Fruit fly (Drosophila melanogaster) whole organism, adult: Measurements from ENCODE around the gene CG42779.

ENCODE experiments used
- CG11617 ChIP-seq: fragments of 200-800 bp; sonication (Bioruptor generic); optimal IDR thresholded peaks from 2 replicates; lab custom pipeline; 2017; ENCODE audit warnings: mild to moderate bottlenecking, missing biosample characterization, missing genetic modification reagents, missing genetic modification characterization
- CG12768 ChIP-seq: fragments of 200-800 bp; sonication (Bioruptor generic); optimal IDR thresholded peaks from 2 replicates; lab custom pipeline; 2017; ENCODE audit warnings: missing biosample characterization, missing genetic modification characterization, mild to moderate bottlenecking, moderate library complexity, missing genetic modification reagents
- CG14711 ChIP-seq: fragments of 200-800 bp; sonication (Bioruptor generic); optimal IDR thresholded peaks from 2 replicates; lab custom pipeline; 2018; ENCODE audit warnings: missing biosample characterization, mild to moderate bottlenecking, missing genetic modification characterization, moderate library complexity
- CG1620 ChIP-seq: fragments of 200-800 bp; sonication (Bioruptor generic); optimal IDR thresholded peaks from 2 replicates; lab custom pipeline; 2016; ENCODE audit warnings: missing biosample characterization, missing genetic modification characterization
- CG33017 ChIP-seq: fragments of 200-800 bp; sonication (Bioruptor generic); optimal IDR thresholded peaks from 2 replicates; lab custom pipeline; 2018; ENCODE audit warnings: missing biosample characterization, mild to moderate bottlenecking, missing genetic modification characterization, moderate library complexity
- CG5204 ChIP-seq: fragments of 200-800 bp; sonication (Bioruptor generic); optimal IDR thresholded peaks from 2 replicates; lab custom pipeline; 2016; ENCODE audit warnings: missing biosample characterization, missing genetic modification characterization
- CG7045 ChIP-seq: fragments of 200-800 bp; sonication (Bioruptor generic); optimal IDR thresholded peaks from 2 replicates; lab custom pipeline; 2017; ENCODE audit warnings: missing biosample characterization, mild to moderate bottlenecking, missing genetic modification characterization
- CG7101 ChIP-seq: fragments of 200-800 bp; sonication (Bioruptor generic); optimal IDR thresholded peaks from 2 replicates; lab custom pipeline; 2018; ENCODE audit warnings: missing biosample characterization, mild to moderate bottlenecking, missing genetic modification characterization, moderate library complexity
- Clk ChIP-seq: fragments of 200-800 bp; sonication (Bioruptor generic); optimal IDR thresholded peaks from 2 replicates; lab custom pipeline; 2017; ENCODE audit warnings: missing biosample characterization, missing genetic modification characterization
- Crg-1 ChIP-seq: fragments of 200-800 bp; sonication (Bioruptor generic); optimal IDR thresholded peaks from 2 replicates; lab custom pipeline; 2016; ENCODE audit warnings: missing biosample characterization, missing genetic modification characterization
- Hr96 ChIP-seq: fragments of 200-800 bp; sonication (Bioruptor generic); optimal IDR thresholded peaks from 2 replicates; lab custom pipeline; 2016; ENCODE audit warnings: missing biosample characterization, missing genetic modification characterization
- Mnt ChIP-seq: fragments of 200-800 bp; sonication (Bioruptor generic); optimal IDR thresholded peaks from 2 replicates; lab custom pipeline; 2016; ENCODE audit warnings: missing biosample characterization, mild to moderate bottlenecking, missing genetic modification characterization
- bab1 ChIP-seq: fragments of 200-800 bp; sonication (Bioruptor generic); optimal IDR thresholded peaks from 3 replicates; lab custom pipeline; 2019; ENCODE audit warnings: missing biosample characterization, mild to moderate bottlenecking, missing genetic modification characterization, moderate library complexity
- cic ChIP-seq: fragments of 200-800 bp; sonication (Bioruptor generic); optimal IDR thresholded peaks from 2 replicates; lab custom pipeline; 2017; ENCODE audit warnings: missing biosample characterization, mild to moderate bottlenecking, missing genetic modification characterization, moderate library complexity
- cnc ChIP-seq, 2 experiments: fragments of >200 bp; optimal IDR thresholded peaks; 2 replicates each; lab custom pipeline; 2017
- kay ChIP-seq: fragments of 200-800 bp; sonication (Bioruptor generic); peaks from one replicate; lab custom pipeline; 2016; ENCODE audit warnings: missing biosample characterization, missing genetic modification characterization, borderline replicate concordance
- ovo ChIP-seq: fragments of 200-800 bp; sonication (Bioruptor generic); optimal IDR thresholded peaks from 2 replicates; lab custom pipeline; 2016; ENCODE audit warnings: missing biosample characterization, missing genetic modification characterization
- pad ChIP-seq: fragments of 200-800 bp; sonication (Bioruptor generic); optimal IDR thresholded peaks from 3 replicates; lab custom pipeline; 2017; ENCODE audit warnings: missing biosample characterization, missing genetic modification characterization, mild to moderate bottlenecking, moderate library complexity, missing genetic modification reagents
- tj ChIP-seq: fragments of 200-800 bp; sonication (Bioruptor generic); optimal IDR thresholded peaks from 3 replicates; lab custom pipeline; 2017; ENCODE audit warnings: missing biosample characterization, mild to moderate bottlenecking, missing genetic modification characterization, moderate library complexity
- toe ChIP-seq: fragments of 200-800 bp; sonication (Bioruptor generic); optimal IDR thresholded peaks from 2 replicates; lab custom pipeline; 2016; ENCODE audit warnings: missing biosample characterization, missing genetic modification characterization

Gene CG42779

DNA sequence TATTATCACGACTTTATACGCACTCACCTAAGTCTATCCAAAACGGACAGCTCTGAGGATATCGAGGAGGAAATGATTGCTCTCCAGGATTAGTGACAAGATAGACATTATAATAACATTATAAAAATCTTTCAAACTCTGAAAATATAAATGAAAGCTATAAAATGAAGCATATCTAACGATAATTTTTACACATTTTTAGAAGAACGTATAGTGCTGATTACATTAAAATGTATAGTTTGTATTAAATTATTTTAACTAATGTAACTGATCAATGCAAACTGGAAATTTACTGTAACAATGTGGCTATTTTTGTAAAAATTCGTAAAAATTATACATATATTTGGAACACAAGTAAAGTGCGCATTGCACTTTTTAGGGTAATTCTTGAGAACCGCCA, 17.3 kb downstream of the CG42779 start, which contains the start of gene CG5265:
Gene CG5265 (plus strand): TSS at position 301 of the 400 bp plus-strand sequence.
- TF ChIP-seq bab1 (GFP tag; lab: Kevin White, UChicago), result no peak
- no peak for TF ChIP-seq CG5204 (GFP tag; lab: Kevin White, UChicago)
- TF ChIP-seq CG1620 (GFP tag; lab: Kevin White, UChicago), result no peak
- no peak for TF ChIP-seq CG7045 (GFP tag; lab: Kevin White, UChicago)

- TF ChIP-seq CG11617 (GFP tag; lab: Kevin White, UChicago) (no peak), CG33017 (tag; lab: Kevin White, UChicago) (no peak), CG1620 (GFP tag; lab: Kevin White, UChicago) (no peak), CG12768 (GFP tag; lab: Kevin White, UChicago) (no peak), Clk (GFP tag; lab: Kevin White, UChicago) (no peak), toe (no peak), bab1 (GFP tag; lab: Kevin White, UChicago) (no peak), Hr96 (no peak), tj (no peak), cic (no peak), ovo (GFP tag; lab: Kevin White, UChicago) (no peak)
These were observed 20.9 kb downstream of the CG42779 start, which contains the start of gene TwdlW for dm6 chr3R:17142304-17142703. Gene TwdlW, minus strand, starts transcription at chr3R:17142404.

DNA sequence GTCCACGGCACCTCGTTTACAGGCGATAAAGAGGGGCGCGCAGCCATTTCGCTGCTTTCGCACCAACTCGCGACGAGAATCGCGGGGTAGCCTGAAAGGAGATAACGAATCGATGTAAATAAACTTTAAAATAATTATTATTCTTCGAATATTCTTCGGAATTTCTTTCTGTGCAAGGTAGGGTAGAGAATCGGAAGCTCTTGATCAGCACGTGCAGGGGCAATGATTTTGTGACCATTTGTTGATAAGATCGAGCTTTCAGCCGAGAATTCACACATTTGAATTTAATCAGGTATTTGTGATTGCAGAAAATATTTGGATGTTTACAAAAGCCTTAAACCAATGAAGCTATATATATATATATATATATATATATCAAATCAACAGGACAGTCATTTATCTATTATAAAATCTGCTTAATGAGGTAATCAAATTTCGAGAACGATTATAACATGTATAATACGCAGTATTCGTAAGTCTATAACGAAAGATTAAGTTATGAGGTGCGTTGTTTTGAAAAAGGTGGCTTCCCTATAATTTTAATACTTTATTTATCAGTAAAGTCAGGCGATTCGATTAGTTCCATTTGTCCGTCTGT, 26.4 kb downstream of the CG42779 start:
- TF ChIP-seq CG1620 (GFP tag; lab: Kevin White, UChicago), result no peak
- TF ChIP-seq CG7101 (tag; lab: Kevin White, UChicago), result peak; percentile 7
- peak; percentile 43 for TF ChIP-seq Mnt (GFP tag; lab: Kevin White, UChicago)
- no peak for TF ChIP-seq ovo (GFP tag; lab: Kevin White, UChicago)

DNA sequence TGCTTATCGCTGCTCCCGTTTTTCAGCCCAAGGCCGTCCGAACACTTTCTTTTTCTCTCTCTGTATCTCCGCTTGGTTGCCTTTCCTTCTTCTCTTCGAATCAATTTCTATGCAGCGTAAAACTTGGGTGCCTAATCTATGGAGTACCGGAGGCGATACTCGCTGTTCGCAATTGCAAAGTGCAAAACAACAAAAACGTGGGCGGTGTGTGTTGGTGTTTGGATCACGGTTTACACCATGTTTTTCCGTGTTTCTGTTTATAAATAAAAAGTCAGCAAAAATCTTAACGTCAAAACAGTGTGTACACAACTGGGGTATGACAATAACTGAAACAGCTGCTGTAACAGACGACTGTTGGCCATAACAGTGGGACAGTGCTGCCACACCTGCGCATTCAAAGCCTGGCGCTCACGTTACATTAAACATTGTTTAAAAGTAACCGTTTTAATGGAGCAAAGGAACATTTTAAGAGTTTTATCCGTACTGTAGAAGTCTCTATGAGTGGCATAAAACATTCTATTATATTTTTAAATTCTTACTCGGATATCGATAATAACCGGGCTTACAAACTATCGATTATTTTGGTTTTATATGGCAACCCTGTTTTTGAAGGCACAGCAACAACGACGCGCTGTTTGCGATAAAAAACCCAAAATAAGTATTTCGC, 27.8 kb downstream of the CG42779 start, which contains the start of the genes m-cup and Det:
Gene m-cup (minus strand): TSS at position 333 of the 667 bp plus-strand sequence.
Gene Det (plus strand): TSS at position 588 of the 667 bp plus-strand sequence.
- no peak for TF ChIP-seq Crg-1
- TF ChIP-seq toe, result peak; percentile 54
- no peak for TF ChIP-seq ovo (GFP tag; lab: Kevin White, UChicago)
- no peak for TF ChIP-seq CG33017 (tag; lab: Kevin White, UChicago)
- no peak for TF ChIP-seq cic
- no peak for TF ChIP-seq Clk (GFP tag; lab: Kevin White, UChicago)
- peak; percentile 17 for TF ChIP-seq kay (GFP tag; lab: Kevin White, UChicago)
- TF ChIP-seq CG7101 (tag; lab: Kevin White, UChicago), result no peak
- TF ChIP-seq pad (GFP tag; lab: Kevin White, UChicago), result peak; percentile 25
- TF ChIP-seq cnc (optimal IDR thresholded peaks at IDR 0.05; lab: Kevin White, UChicago), result no peak
- TF ChIP-seq CG11617 (GFP tag; lab: Kevin White, UChicago), result no peak
- peak; percentile 89 for TF ChIP-seq CG14711
- TF ChIP-seq CG5204 (GFP tag; lab: Kevin White, UChicago), result peak; percentile 56
- no peak for TF ChIP-seq CG7045 (GFP tag; lab: Kevin White, UChicago)
- TF ChIP-seq tj, result peak; percentile 89
- peak; percentile 46 for TF ChIP-seq Hr96
- TF ChIP-seq CG12768 (GFP tag; lab: Kevin White, UChicago), result no peak
- peak; percentile 24 for TF ChIP-seq Mnt (GFP tag; lab: Kevin White, UChicago)
- peak; percentile 62 for TF ChIP-seq CG1620 (GFP tag; lab: Kevin White, UChicago)
- peak; percentile 75 for TF ChIP-seq bab1 (GFP tag; lab: Kevin White, UChicago)

DNA sequence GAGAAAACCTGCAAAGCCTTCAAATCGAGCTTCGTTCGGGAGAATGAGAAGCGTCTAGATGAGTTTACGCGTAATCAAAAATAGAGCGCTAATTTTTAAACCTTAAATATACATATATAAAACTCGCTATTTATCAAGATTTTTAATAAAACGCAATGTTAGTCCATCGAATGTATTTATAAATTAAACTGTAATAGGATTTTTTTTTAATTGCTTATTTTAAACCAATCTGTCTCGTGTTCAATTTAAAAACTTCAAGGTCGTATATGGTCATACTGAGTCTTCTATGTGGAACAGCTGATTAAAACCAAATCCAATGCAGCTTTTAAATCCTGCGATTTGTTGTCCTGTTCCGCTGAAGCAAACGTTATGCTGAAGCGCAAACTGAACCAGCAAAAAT, 28.9 kb downstream of the CG42779 start, which contains the start of gene Smug:
Gene Smug (plus strand): TSS at position 301 of the 400 bp plus-strand sequence.
- no peak for TF ChIP-seq Mnt (GFP tag; lab: Kevin White, UChicago)
- TF ChIP-seq Hr96, result no peak

DNA sequence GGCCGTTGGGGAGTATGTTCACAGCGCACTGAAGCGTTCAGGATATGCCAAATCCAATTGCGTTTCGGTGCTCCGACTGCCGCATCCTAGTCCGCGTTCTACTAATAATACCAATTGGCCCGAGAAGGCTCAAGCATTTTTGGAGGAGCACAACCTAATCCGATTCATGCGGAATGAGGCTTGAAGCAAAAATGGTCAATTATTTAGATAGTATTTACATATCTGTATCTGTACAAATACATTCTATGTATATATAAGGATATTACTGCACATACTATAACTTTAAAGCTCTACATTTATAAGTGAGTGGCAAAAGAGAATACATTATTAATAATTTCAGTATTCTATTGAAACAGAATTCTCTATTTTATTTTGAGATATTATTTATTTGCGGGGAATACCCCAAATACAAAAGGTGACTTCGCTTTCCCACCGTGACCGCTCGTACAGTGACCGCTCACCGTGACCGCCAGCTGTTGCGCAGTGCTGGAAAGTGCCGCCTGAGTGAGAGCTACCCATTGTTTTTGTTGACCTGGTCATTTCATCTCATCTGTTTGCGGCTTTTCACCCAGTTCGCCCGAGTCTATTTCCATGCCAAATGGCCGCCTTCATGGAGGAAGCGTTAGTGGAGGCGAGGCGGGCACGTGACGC, 30.1 kb downstream of the CG42779 start, which contains the start of gene CG5292:
Gene CG5292 (plus strand): TSS at position 486 of the 651 bp plus-strand sequence.
- peak; percentile 64 for TF ChIP-seq CG7101 (tag; lab: Kevin White, UChicago)
- TF ChIP-seq cnc (optimal IDR thresholded peaks at IDR 0.05; lab: Kevin White, UChicago), result no peak
- peak; percentile 54 for TF ChIP-seq CG1620 (GFP tag; lab: Kevin White, UChicago)
- TF ChIP-seq pad (GFP tag; lab: Kevin White, UChicago), result peak; percentile 31
- TF ChIP-seq Mnt (GFP tag; lab: Kevin White, UChicago), result peak; percentile 80
- TF ChIP-seq Clk (GFP tag; lab: Kevin White, UChicago), result no peak
- TF ChIP-seq Hr96, result peak; percentile 34
- peak; percentile 65 for TF ChIP-seq CG33017 (tag; lab: Kevin White, UChicago)
- TF ChIP-seq CG12768 (GFP tag; lab: Kevin White, UChicago), result no peak
- peak; percentile 37 for TF ChIP-seq tj
- TF ChIP-seq kay (GFP tag; lab: Kevin White, UChicago), result no peak
- peak; percentile 48 for TF ChIP-seq CG14711
- peak; percentile 38 for TF ChIP-seq Crg-1
- peak; percentile 46 for TF ChIP-seq CG11617 (GFP tag; lab: Kevin White, UChicago)
- peak; percentile 12 for TF ChIP-seq CG7045 (GFP tag; lab: Kevin White, UChicago)
- peak; percentile 70 for TF ChIP-seq bab1 (GFP tag; lab: Kevin White, UChicago)
- TF ChIP-seq ovo (GFP tag; lab: Kevin White, UChicago), result peak; percentile 55
- no peak for TF ChIP-seq cic
- TF ChIP-seq toe, result peak; percentile 52
- peak; percentile 41 for TF ChIP-seq CG5204 (GFP tag; lab: Kevin White, UChicago)
